Worm (Caenorhabditis elegans) whole organism, young adult: Measurements from ENCODE around the gene T07F12.2.
A peak's percentile ranks its signal among the peaks of the same experiment; 100 is the strongest.

Experiments
- F37B4.10 ChIP-seq: fragments of 200-800 bp; sonication (Bioruptor generic); IDR thresholded peaks from 2 replicates; pipeline ENCODE4 v1.3.6; 2022; ENCODE audit warnings: missing genetic modification characterization, missing compliant biosample characterization
- F52B5.7 ChIP-seq: sonication (generic microtip); optimal IDR thresholded peaks from 2 replicates; lab custom pipeline; 2016; ENCODE audit warnings: mild to moderate bottlenecking, missing genetic modification characterization, missing compliant biosample characterization
- F57A8.1 ChIP-seq: fragments of 200-800 bp; sonication (Bioruptor generic); optimal IDR thresholded peaks from 2 replicates; lab custom pipeline; 2018; ENCODE audit warnings: mild to moderate bottlenecking, missing genetic modification characterization, moderate library complexity, missing compliant biosample characterization
- Y67H2A.10 ChIP-seq: fragments of 200-800 bp; sonication (Bioruptor generic); conservative IDR thresholded peaks from 2 replicates; pipeline ENCODE4 v1.3.6; 2022; ENCODE audit warnings: missing genetic modification reagents, missing genetic modification characterization, missing compliant biosample characterization
- Y79H2A.3 ChIP-seq: fragments of 200-800 bp; sonication (Bioruptor generic); conservative IDR thresholded peaks from 2 replicates; pipeline ENCODE4 v1.3.6; 2022; ENCODE audit warnings: missing genetic modification reagents, missing genetic modification characterization, missing compliant biosample characterization
- aptf-3 ChIP-seq: fragments of 200-800 bp; sonication (Bioruptor generic); IDR thresholded peaks from 2 replicates; pipeline ENCODE4 v1.3.6; 2022; ENCODE audit warnings: missing genetic modification characterization, missing compliant biosample characterization
- ceh-27 ChIP-seq: fragments of 200-800 bp; sonication (Bioruptor generic); optimal IDR thresholded peaks from 2 replicates; lab custom pipeline; 2018; ENCODE audit warnings: mild to moderate bottlenecking, missing genetic modification characterization, moderate library complexity, missing compliant biosample characterization
- chd-7 ChIP-seq: sonication (generic microtip); optimal IDR thresholded peaks from 2 replicates; lab custom pipeline; 2016; ENCODE audit warnings: mild to moderate bottlenecking, missing genetic modification characterization, moderate library complexity, missing compliant biosample characterization
- hrde-1 ChIP-seq: sonication (generic microtip); optimal IDR thresholded peaks from 2 replicates; lab custom pipeline; 2016; ENCODE audit warnings: missing genetic modification characterization, mild to moderate bottlenecking, missing compliant biosample characterization, moderate library complexity, missing genotype, missing genetic modification reagents, borderline replicate concordance
- nfya-1 ChIP-seq: sonication (generic microtip); optimal IDR thresholded peaks from 2 replicates; lab custom pipeline; 2017; ENCODE audit warnings: antibody characterized with exemption, missing compliant biosample characterization, missing genetic modification characterization, borderline replicate concordance; ENCODE audit not compliant: insufficient read depth
- rcor-1 ChIP-seq: fragments of 200-800 bp; sonication (Bioruptor generic); IDR thresholded peaks from 2 replicates; pipeline ENCODE4 v1.3.6; 2022; ENCODE audit warnings: missing genetic modification reagents, missing genetic modification characterization, missing compliant biosample characterization
- rpc-1 ChIP-seq, 2 experiments: fragments of 150-350 bp in 1 of 2; sonication (generic microtip) in 1 of 2; optimal IDR thresholded peaks; 2 replicates each; lab custom pipeline; 2014 to 2018; ENCODE audit warnings: missing biosample characterization in 1 of 2, missing genetic modification characterization in 1 of 2, missing genetic modification reagents in 1 of 2, missing genotype in 1 of 2
- sdz-38 ChIP-seq: sonication (generic microtip); optimal IDR thresholded peaks from 2 replicates; lab custom pipeline; 2016; ENCODE audit warnings: missing genotype, missing genetic modification characterization, missing compliant biosample characterization
- snpc-4 ChIP-seq, 5 experiments: fragments of 150-350 bp in 1 of 5; sonication (generic microtip) in 4 of 5; optimal IDR thresholded peaks; 2 replicates each; lab custom pipeline; 2014 to 2018; ENCODE audit warnings: missing genetic modification characterization in 5 of 5, missing biosample characterization in 3 of 5, antibody characterized with exemption in 2 of 5, mild to moderate bottlenecking in 2 of 5, missing compliant biosample characterization in 2 of 5, missing genotype in 2 of 5, moderate library complexity in 2 of 5, missing genetic modification reagents in 1 of 5
- tlf-1 ChIP-seq: fragments of 200-800 bp; sonication (Bioruptor generic); optimal IDR thresholded peaks from 2 replicates; lab custom pipeline; 2018; ENCODE audit warnings: mild to moderate bottlenecking, missing genetic modification characterization, missing compliant biosample characterization
- zfh-2 ChIP-seq: fragments of 200-800 bp; sonication (Bioruptor generic); conservative IDR thresholded peaks from 2 replicates; pipeline ENCODE4 v1.3.6; 2022; ENCODE audit warnings: missing genetic modification reagents, missing genetic modification characterization, missing compliant biosample characterization
- ztf-28 ChIP-seq: fragments of 200-800 bp; sonication (Bioruptor generic); IDR thresholded peaks from 2 replicates; pipeline ENCODE4 v1.3.6; 2022; ENCODE audit warnings: missing genetic modification reagents, missing genetic modification characterization, missing compliant biosample characterization

The T07F12.2 gene

DNA sequence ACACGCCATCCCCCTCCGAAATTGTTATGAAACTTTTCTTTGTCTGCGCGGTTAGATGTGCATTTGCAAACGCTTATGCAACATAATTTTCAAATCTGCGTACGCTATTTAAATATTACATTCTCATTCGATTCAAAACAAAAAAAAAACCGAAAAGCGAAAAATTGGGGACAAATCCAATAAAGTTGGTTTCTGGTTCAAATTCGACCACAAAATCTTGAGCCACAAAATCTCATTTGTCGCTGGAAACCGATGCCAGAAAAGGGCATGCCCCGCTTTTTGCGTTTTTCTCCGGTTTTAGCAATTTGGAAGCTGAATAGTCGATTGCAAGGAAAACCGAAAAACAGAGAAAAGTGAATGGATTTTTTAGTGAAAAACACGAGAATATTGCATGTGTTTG is 42.0 kb downstream of the T07F12.2 start:
- TF ChIP-seq sdz-38 (tag; lab: Kevin White, UChicago) (no peak), hrde-1 (no peak), nfya-1 (no peak), snpc-4 (GFP tag; optimal IDR thresholded peaks at IDR 0.05; lab: Kevin White, UChicago) (no peak), snpc-4 (tag; optimal IDR thresholded peaks at IDR 0.05; lab: Kevin White, UChicago) (no peak), F57A8.1 (GFP tag; lab: Kevin White, UChicago) (no peak), chd-7 (tag; lab: Kevin White, UChicago) (no peak), F52B5.7 (tag; lab: Kevin White, UChicago) (no peak)

DNA sequence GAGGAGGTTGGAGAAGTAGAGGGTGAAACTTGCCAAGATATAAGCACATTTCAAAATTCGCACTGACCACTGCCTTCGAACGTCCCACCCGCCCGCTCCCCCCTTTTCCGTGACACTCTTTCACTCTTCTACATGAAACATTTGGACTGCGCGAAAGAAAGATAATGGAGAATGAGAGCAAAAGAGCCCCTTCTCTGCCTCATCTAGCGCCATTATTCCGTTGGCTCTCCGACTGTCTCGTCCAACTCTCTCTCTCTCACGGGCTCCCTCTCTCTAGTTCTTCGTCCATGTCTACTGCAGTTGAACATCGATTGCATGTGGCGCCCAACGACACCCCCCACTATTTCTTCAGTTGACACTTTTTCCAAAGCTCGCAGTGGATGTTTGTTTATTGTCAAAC is 42.9 kb downstream of the T07F12.2 start:
- TF ChIP-seq F37B4.10 (GFP tag; lab: Robert Waterston, UW), result 0 out of 2 replicates have a peak, but pooled peaks have one; percentile 32
- TF ChIP-seq rcor-1 (GFP tag; lab: Robert Waterston, UW), result no peak
- no peak for TF ChIP-seq Y67H2A.10 (GFP tag; lab: Robert Waterston, UW)
- TF ChIP-seq rpc-1 (optimal IDR thresholded peaks at IDR 0.05; lab: Kevin White, UChicago), result no peak
- no peak for TF ChIP-seq rpc-1 (tag; optimal IDR thresholded peaks at IDR 0.05; lab: Kevin White, UChicago)
- TF ChIP-seq tlf-1 (GFP tag; lab: Kevin White, UChicago), result no peak

DNA sequence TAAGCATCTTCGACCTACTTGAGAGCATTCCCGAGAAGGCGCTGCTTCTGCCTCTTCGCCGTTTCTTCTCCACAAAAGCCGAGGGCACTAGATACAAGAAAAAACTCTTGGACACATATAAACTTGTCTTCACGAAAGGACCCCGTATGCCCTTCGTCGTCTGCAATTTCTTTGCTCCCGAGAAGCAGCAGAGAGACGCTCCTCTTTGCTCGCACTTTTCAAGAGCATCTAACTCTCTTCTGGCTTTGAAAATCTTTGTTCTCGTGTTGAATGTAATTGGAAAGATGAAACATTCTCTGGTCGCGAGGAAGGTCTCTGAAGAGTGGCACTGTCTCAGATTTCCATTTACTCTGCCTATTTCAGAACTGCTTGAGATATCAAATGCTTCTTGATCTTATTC is 48.9 kb downstream of the T07F12.2 start:
- TF ChIP-seq Y79H2A.3 (GFP tag; lab: Robert Waterston, UW) (no peak), zfh-2 (GFP tag; lab: Robert Waterston, UW) (no peak), ztf-28 (no peak), aptf-3 (no peak), ceh-27 (peak; percentile 47)
- TF ChIP-seq, all 124 proteins: peak for 1
